Worm (Caenorhabditis elegans) whole organism, late embryonic: ENCODE data around the gene T05B4.10.

ENCODE experiments used
- C38D4.7 ChIP-seq: fragments of 200-800 bp; sonication (Bioruptor generic); optimal IDR thresholded peaks from 2 replicates; lab custom pipeline; 2018; ENCODE audit warnings: mild to moderate bottlenecking, missing genetic modification characterization, moderate library complexity, missing compliant biosample characterization
- F13H6.1 ChIP-seq: sonication (generic microtip); optimal IDR thresholded peaks from 2 replicates; lab custom pipeline; 2016; ENCODE audit warnings: missing genetic modification characterization, missing compliant biosample characterization
- K02D7.2 ChIP-seq: sonication (generic microtip); optimal IDR thresholded peaks from 2 replicates; lab custom pipeline; 2017; ENCODE audit warnings: mild to moderate bottlenecking, missing genetic modification characterization, missing compliant biosample characterization
- K09A11.1 ChIP-seq: sonication (generic microtip); optimal IDR thresholded peaks from 2 replicates; lab custom pipeline; 2017; ENCODE audit warnings: antibody characterized with exemption, mild to moderate bottlenecking, missing genetic modification characterization, missing compliant biosample characterization; ENCODE audit not compliant: insufficient read depth
- ama-1 ChIP-seq: fragments of 150-350 bp; optimal IDR thresholded peaks from 2 replicates; lab custom pipeline; 2014
- ceh-14 ChIP-seq: sonication (generic microtip); optimal IDR thresholded peaks from 2 replicates; lab custom pipeline; 2016; ENCODE audit warnings: missing genotype, missing genetic modification characterization, missing compliant biosample characterization
- ceh-18 ChIP-seq: sonication (generic microtip); optimal IDR thresholded peaks from 2 replicates; lab custom pipeline; 2016; ENCODE audit warnings: missing genetic modification characterization, missing compliant biosample characterization
- ceh-31 ChIP-seq: sonication (generic microtip); optimal IDR thresholded peaks from 2 replicates; lab custom pipeline; 2016; ENCODE audit warnings: missing genetic modification characterization, missing compliant biosample characterization
- ceh-45 ChIP-seq: fragments of 200-800 bp; sonication (Bioruptor generic); IDR thresholded peaks from 2 replicates; pipeline ENCODE4 v1.3.6; 2022; ENCODE audit warnings: missing genetic modification reagents, missing genetic modification characterization, missing compliant biosample characterization
- ceh-48 ChIP-seq: sonication (generic microtip); optimal IDR thresholded peaks from 2 replicates; lab custom pipeline; 2016; ENCODE audit warnings: missing genetic modification characterization, inconsistent platforms, missing compliant biosample characterization
- ceh-6 ChIP-seq: fragments of 200-800 bp; sonication (Bioruptor generic); optimal IDR thresholded peaks from 2 replicates; lab custom pipeline; 2018; ENCODE audit warnings: mild to moderate bottlenecking, missing genetic modification characterization, missing compliant biosample characterization
- che-1 ChIP-seq: sonication (generic microtip); optimal IDR thresholded peaks from 2 replicates; lab custom pipeline; 2016; ENCODE audit warnings: mild to moderate bottlenecking, missing genetic modification characterization, missing compliant biosample characterization
- dve-1 ChIP-seq: sonication (generic microtip); optimal IDR thresholded peaks from 2 replicates; lab custom pipeline; 2017; ENCODE audit warnings: antibody characterized with exemption, mild to moderate bottlenecking, missing genetic modification characterization, missing compliant biosample characterization
- elt-2 ChIP-seq: sonication (generic microtip); optimal IDR thresholded peaks from 2 replicates; lab custom pipeline; 2016; ENCODE audit warnings: missing genetic modification reagents, missing genetic modification characterization, missing compliant biosample characterization
- elt-4 ChIP-seq: sonication (generic microtip); optimal IDR thresholded peaks from 2 replicates; lab custom pipeline; 2016; ENCODE audit warnings: missing genetic modification characterization, missing compliant biosample characterization
- eyg-1 ChIP-seq: sonication (generic microtip); optimal IDR thresholded peaks from 2 replicates; lab custom pipeline; 2016; ENCODE audit warnings: missing genotype, missing genetic modification characterization, missing compliant biosample characterization
- fax-1 ChIP-seq: sonication (generic microtip); optimal IDR thresholded peaks from 2 replicates; lab custom pipeline; 2016; ENCODE audit warnings: missing genotype, missing genetic modification characterization, missing compliant biosample characterization
- fkh-10 ChIP-seq: fragments of 150-350 bp; optimal IDR thresholded peaks from 2 replicates; lab custom pipeline; 2014; ENCODE audit warnings: missing biosample characterization, missing genetic modification reagents, missing genetic modification characterization
- fkh-6 ChIP-seq: sonication (generic microtip); optimal IDR thresholded peaks from 2 replicates; lab custom pipeline; 2016; ENCODE audit warnings: missing genetic modification characterization, missing compliant biosample characterization
- gmeb-2 ChIP-seq: sonication (generic microtip); optimal IDR thresholded peaks from 2 replicates; lab custom pipeline; 2016; ENCODE audit warnings: missing genetic modification characterization, inconsistent platforms, missing compliant biosample characterization
- hlh-6 ChIP-seq: sonication (generic microtip); optimal IDR thresholded peaks from 2 replicates; lab custom pipeline; 2016; ENCODE audit warnings: missing genotype, missing genetic modification characterization, missing compliant biosample characterization
- nfya-1 ChIP-seq: sonication (generic microtip); optimal IDR thresholded peaks from 2 replicates; lab custom pipeline; 2017; ENCODE audit warnings: missing genetic modification characterization, mild to moderate bottlenecking, missing compliant biosample characterization, antibody characterized with exemption, moderate library complexity
- nhr-232 ChIP-seq: sonication (generic microtip); optimal IDR thresholded peaks from 2 replicates; lab custom pipeline; 2016; ENCODE audit warnings: missing genetic modification characterization, missing compliant biosample characterization
- odd-2 ChIP-seq: sonication (generic microtip); optimal IDR thresholded peaks from 2 replicates; lab custom pipeline; 2017; ENCODE audit warnings: antibody characterized with exemption, mild to moderate bottlenecking, missing genetic modification characterization, missing compliant biosample characterization
- pag-3 ChIP-seq: sonication (generic microtip); optimal IDR thresholded peaks from 2 replicates; lab custom pipeline; 2016; ENCODE audit warnings: missing compliant biosample characterization, missing genetic modification characterization, borderline replicate concordance
- pat-9 ChIP-seq: fragments of 200-800 bp; sonication (Bioruptor generic); optimal IDR thresholded peaks from 2 replicates; lab custom pipeline; 2018; ENCODE audit warnings: mild to moderate bottlenecking, missing genetic modification characterization, moderate library complexity, missing compliant biosample characterization
- pha-4 ChIP-seq: fragments of 150-350 bp; optimal IDR thresholded peaks from 2 replicates; lab custom pipeline; 2018; ENCODE audit warnings: missing biosample characterization, missing genetic modification reagents, missing genetic modification characterization
- pqm-1 ChIP-seq: sonication (generic microtip); optimal IDR thresholded peaks from 2 replicates; lab custom pipeline; 2016; ENCODE audit warnings: missing genetic modification characterization, missing compliant biosample characterization
- pros-1 ChIP-seq: fragments of 150-350 bp; optimal IDR thresholded peaks from 2 replicates; lab custom pipeline; 2014; ENCODE audit warnings: missing biosample characterization, missing genetic modification reagents, missing genetic modification characterization
- ref-2 ChIP-seq: sonication (generic microtip); optimal IDR thresholded peaks from 2 replicates; lab custom pipeline; 2016; ENCODE audit warnings: missing genetic modification characterization, missing compliant biosample characterization
- sox-4 ChIP-seq: sonication (generic microtip); optimal IDR thresholded peaks from 2 replicates; lab custom pipeline; 2017; ENCODE audit warnings: mild to moderate bottlenecking, missing genetic modification characterization, inconsistent platforms, missing compliant biosample characterization
- tbx-2 ChIP-seq: sonication (generic microtip); optimal IDR thresholded peaks from 2 replicates; lab custom pipeline; 2016; ENCODE audit warnings: missing genetic modification characterization, missing compliant biosample characterization
- tbx-7 ChIP-seq: sonication (generic microtip); optimal IDR thresholded peaks from 2 replicates; lab custom pipeline; 2016; ENCODE audit warnings: missing genotype, missing genetic modification characterization, missing compliant biosample characterization
- unc-3 ChIP-seq, 2 experiments: fragments of 200-800 bp in 1 of 2; sonication (Bioruptor generic) in 1 of 2; sonication (generic microtip) in 1 of 2; conservative IDR thresholded peaks in 1 of 2; optimal IDR thresholded peaks in 1 of 2; 2 replicates each; pipeline versions ENCODE4 v1.3.6 to Lab custom; 2016 to 2022; ENCODE audit warnings: missing compliant biosample characterization in 2 of 2, missing genetic modification characterization in 2 of 2, missing genetic modification reagents in 1 of 2
- unc-55 ChIP-seq: sonication (generic microtip); optimal IDR thresholded peaks from 2 replicates; lab custom pipeline; 2017; ENCODE audit warnings: missing biosample characterization, missing genetic modification reagents, missing genetic modification characterization
- zip-5 ChIP-seq: sonication (generic microtip); optimal IDR thresholded peaks from 2 replicates; lab custom pipeline; 2016; ENCODE audit warnings: missing genetic modification characterization, missing compliant biosample characterization
- ztf-16 ChIP-seq: sonication (generic microtip); optimal IDR thresholded peaks from 2 replicates; lab custom pipeline; 2017; ENCODE audit warnings: missing genetic modification characterization, missing compliant biosample characterization

T05B4.10 gene

DNA sequence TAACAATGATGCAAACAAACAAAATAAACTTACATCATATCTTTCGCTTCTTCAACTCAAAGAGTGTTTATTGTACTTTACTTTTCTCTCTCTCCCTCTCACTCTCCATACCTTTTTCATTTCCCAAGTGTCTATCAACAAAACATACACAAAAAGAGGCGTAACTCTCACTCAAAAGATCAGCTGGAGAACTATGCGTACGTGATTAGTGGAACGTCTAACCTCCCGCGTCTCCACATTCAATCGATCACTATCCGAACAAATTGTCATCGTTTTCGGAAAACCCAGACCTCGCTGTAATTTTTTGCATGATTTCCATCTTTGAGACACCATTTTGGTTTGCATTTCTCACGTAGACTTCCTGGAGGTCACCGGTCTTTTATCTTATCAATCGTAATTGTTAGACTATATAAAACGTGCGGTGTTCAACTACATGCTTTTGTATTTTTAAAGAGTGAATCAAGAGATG, 11.0 kb upstream of the T05B4.10 start, which contains the start of gene nhr-57:
TSS of gene nhr-57 (plus strand) at position 419 of the 469 bp plus-strand sequence.
- no peak for TF ChIP-seq elt-2 (tag; lab: Kevin White, UChicago)
- TF ChIP-seq dve-1, result peak; percentile 19

DNA sequence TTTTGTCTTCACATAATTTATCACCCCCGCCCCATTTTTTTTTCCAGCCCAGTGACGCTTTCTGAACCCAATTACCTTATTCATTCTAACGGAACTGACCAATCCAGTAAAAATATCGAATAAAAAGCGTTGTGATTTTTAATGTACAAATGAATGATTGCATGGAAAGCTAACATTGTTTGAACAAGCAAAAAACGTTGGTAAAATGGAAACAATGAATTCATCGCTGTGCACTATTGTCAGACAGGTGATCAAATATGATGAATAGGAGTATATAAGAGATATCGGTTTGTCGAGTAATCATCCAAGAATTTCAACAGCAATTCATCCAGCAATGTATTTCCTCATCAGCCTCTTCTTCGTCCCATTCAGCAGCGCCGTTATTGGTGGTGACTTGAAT, 9.1 kb upstream of the T05B4.10 start, which contains the start of gene phat-4:
TSS of gene phat-4 (plus strand) at position 301 of the 400 bp plus-strand sequence.
- TF ChIP-seq ceh-6 (GFP tag; lab: Kevin White, UChicago), result no peak
- no peak for TF ChIP-seq unc-55 (GFP tag; lab: Kevin White, UChicago)
- TF ChIP-seq C38D4.7 (GFP tag; lab: Kevin White, UChicago), result no peak
- no peak for TF ChIP-seq nfya-1 (tag; lab: Kevin White, UChicago)
- no peak for TF ChIP-seq ceh-48 (tag; lab: Kevin White, UChicago)
- no peak for TF ChIP-seq fax-1
- TF ChIP-seq K02D7.2 (tag; lab: Kevin White, UChicago), result no peak
- no peak for TF ChIP-seq zip-5 (tag; lab: Kevin White, UChicago)
- no peak for TF ChIP-seq che-1 (tag; lab: Kevin White, UChicago)
- no peak for TF ChIP-seq sox-4 (tag; lab: Kevin White, UChicago)
- TF ChIP-seq pros-1 (tag; lab: Kevin White, UChicago), result no peak
- TF ChIP-seq ztf-16 (tag; lab: Kevin White, UChicago), result no peak
- no peak for TF ChIP-seq fkh-6 (tag; lab: Kevin White, UChicago)
- no peak for TF ChIP-seq ceh-18 (tag; lab: Kevin White, UChicago)
- no peak for TF ChIP-seq ceh-31 (tag; lab: Kevin White, UChicago)
- no peak for TF ChIP-seq pha-4 (tag; lab: Kevin White, UChicago)
- TF ChIP-seq ama-1 (lab: Kevin White, UChicago), result no peak
- no peak for TF ChIP-seq fkh-10 (GFP tag; lab: Kevin White, UChicago)
- TF ChIP-seq ref-2, result no peak
- TF ChIP-seq pag-3 (tag; lab: Kevin White, UChicago), result no peak

ce11 chrV:4127435-4127834, 6.9 kb upstream of the T05B4.10 start, which contains the start of gene T05B4.13:
TSS of gene T05B4.13 (minus strand) at chrV:4127535.
- no peak for TF ChIP-seq elt-2 (tag; lab: Kevin White, UChicago)
- no peak for TF ChIP-seq F13H6.1
- TF ChIP-seq pat-9 (tag; lab: Kevin White, UChicago), result no peak
- no peak for TF ChIP-seq tbx-7 (tag; lab: Kevin White, UChicago)
- no peak for TF ChIP-seq nhr-232 (tag; lab: Kevin White, UChicago)
- TF ChIP-seq gmeb-2 (tag; lab: Kevin White, UChicago), result no peak
- no peak for TF ChIP-seq tbx-2 (tag; lab: Kevin White, UChicago)
- no peak for TF ChIP-seq elt-4 (tag; lab: Kevin White, UChicago)
- no peak for TF ChIP-seq K09A11.1 (tag; lab: Kevin White, UChicago)
- TF ChIP-seq ceh-14 (tag; lab: Kevin White, UChicago), result no peak
- no peak for TF ChIP-seq nfya-1 (tag; lab: Kevin White, UChicago)
- no peak for TF ChIP-seq ceh-45
- TF ChIP-seq ceh-31 (tag; lab: Kevin White, UChicago), result no peak

- TF ChIP-seq eyg-1 (tag; lab: Kevin White, UChicago) (no peak), pqm-1 (tag; lab: Kevin White, UChicago) (no peak), unc-55 (GFP tag; lab: Kevin White, UChicago) (no peak), unc-3 (GFP tag; conservative IDR thresholded peaks at IDR 0.05; lab: Robert Waterston, UW) (no peak), unc-3 (tag; optimal IDR thresholded peaks at IDR 0.05; lab: Kevin White, UChicago) (no peak), hlh-6 (tag; lab: Kevin White, UChicago) (no peak), pat-9 (tag; lab: Kevin White, UChicago) (no peak), elt-4 (tag; lab: Kevin White, UChicago) (no peak), odd-2 (tag; lab: Kevin White, UChicago) (no peak)
Observed at ce11 chrV:4125552-4126084, 5.1 kb upstream of the T05B4.10 start, which contains the start of gene T05B4.12. TSS of gene T05B4.12 (minus strand) at chrV:4126034.
